Worm (Caenorhabditis elegans) whole organism, late embryonic: ENCODE data around the gene Y73F8A.22.

Experiments used
- F13H6.1 ChIP-seq: sonication (generic microtip); optimal IDR thresholded peaks from 2 replicates; lab custom pipeline; 2016; ENCODE audit warnings: missing genetic modification characterization, missing compliant biosample characterization
- ama-1 ChIP-seq: fragments of 150-350 bp; optimal IDR thresholded peaks from 2 replicates; lab custom pipeline; 2014
- ceh-14 ChIP-seq: sonication (generic microtip); optimal IDR thresholded peaks from 2 replicates; lab custom pipeline; 2016; ENCODE audit warnings: missing genotype, missing genetic modification characterization, missing compliant biosample characterization
- fkh-10 ChIP-seq: fragments of 150-350 bp; optimal IDR thresholded peaks from 2 replicates; lab custom pipeline; 2014; ENCODE audit warnings: missing biosample characterization, missing genetic modification reagents, missing genetic modification characterization
- rnt-1 ChIP-seq: sonication (generic microtip); optimal IDR thresholded peaks from 2 replicates; lab custom pipeline; 2016; ENCODE audit warnings: missing genetic modification characterization, missing compliant biosample characterization
- syd-9 ChIP-seq: sonication (generic microtip); optimal IDR thresholded peaks from 2 replicates; lab custom pipeline; 2016; ENCODE audit warnings: mild to moderate bottlenecking, missing genetic modification characterization, moderate library complexity, missing compliant biosample characterization

DNA sequence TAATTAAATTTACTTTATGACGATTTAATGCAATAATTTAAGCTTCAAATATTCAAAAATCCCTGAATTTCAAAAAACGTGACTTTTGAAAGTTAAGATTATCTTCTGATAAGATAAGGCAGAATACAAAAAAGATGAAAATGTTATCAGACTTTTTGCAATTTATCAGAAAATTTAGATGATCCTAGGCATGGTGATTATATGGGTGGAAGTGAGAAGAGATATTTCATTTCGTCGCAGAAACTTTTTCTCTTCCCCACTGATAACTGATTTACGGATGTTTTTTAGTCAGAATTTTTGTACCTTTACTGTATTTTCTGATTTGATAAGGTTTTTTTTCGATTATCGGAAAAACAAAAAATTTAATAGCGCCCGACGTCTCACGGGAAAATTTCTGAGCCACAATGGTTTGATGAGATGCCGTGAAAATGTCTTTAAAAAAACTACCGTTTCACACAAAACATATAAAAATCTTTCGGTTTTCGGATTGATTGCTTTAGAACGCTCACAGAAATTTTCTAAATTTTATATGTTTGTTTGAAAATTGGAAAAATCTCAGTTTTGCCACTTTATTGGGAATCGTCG, 45.9 kb downstream of the Y73F8A.22 start:
- no peak for TF ChIP-seq ama-1 (lab: Kevin White, UChicago)
- no peak for TF ChIP-seq F13H6.1
- no peak for TF ChIP-seq ceh-14 (tag; lab: Kevin White, UChicago)
- no peak for TF ChIP-seq fkh-10 (GFP tag; lab: Kevin White, UChicago)
- no peak for TF ChIP-seq syd-9
- no peak for TF ChIP-seq rnt-1 (tag; lab: Kevin White, UChicago)
